ENCODE assay signal across 1 fruit fly cellular context in the genomic region with DNA sequence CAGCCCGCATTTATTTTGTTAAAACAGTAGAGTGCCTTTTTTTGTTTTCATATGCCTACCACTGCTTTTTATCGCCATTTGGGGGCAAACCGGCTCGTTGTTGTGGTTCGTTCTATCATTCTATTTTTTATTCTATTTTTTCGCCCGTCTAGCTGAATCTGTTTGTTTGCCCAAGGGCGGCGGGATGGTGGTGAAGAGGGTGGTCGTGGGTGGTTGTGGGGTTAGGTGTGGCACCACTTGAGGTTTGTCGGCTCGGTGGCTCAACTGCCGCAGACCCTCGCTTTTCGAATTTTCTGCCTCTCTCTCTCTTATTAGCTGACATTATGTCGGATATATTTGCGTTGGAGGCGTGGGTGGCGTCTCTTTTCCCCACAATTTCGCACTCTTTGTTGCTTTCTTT.
A peak's percentile ranks its signal among the peaks of the same experiment; 100 is the strongest.
TF ChIP-seq lines count a peak whose summit lies in the region.

No protein-coding gene starts in this region.

TF ChIP-seq in whole organism, embryonic, 481 proteins besides CTCF, POLR2A, EP300 and RAD21 (continued from another document):
- TF ChIP-seq Sry-β (GFP tag; optimal IDR thresholded peaks at IDR 0.05; lab: Kevin White, UChicago) = no peak
- TF ChIP-seq crol (GFP tag; IDR thresholded peaks at IDR 0.05; lab: Robert Waterston, UW) = peak; percentile 83
- 0 out of 2 replicates have a peak, but pooled peaks have one; percentile 20 for TF ChIP-seq Drgx (GFP tag; IDR thresholded peaks at IDR 0.05; lab: Robert Waterston, UW)
- peak; percentile 63 for TF ChIP-seq CG10543 (GFP tag; optimal IDR thresholded peaks at IDR 0.05; lab: Kevin White, UChicago)
- TF ChIP-seq B-H2 (GFP tag; optimal IDR thresholded peaks at IDR 0.05; lab: Kevin White, UChicago) = peak; percentile 2
- peak; percentile 79 for TF ChIP-seq gcm (GFP tag; optimal IDR thresholded peaks at IDR 0.05; lab: Kevin White, UChicago)
- peak; percentile 38; the same call in 1 of the 2 replicates for TF ChIP-seq Bgb (GFP tag; IDR thresholded peaks at IDR 0.05; lab: Robert Waterston, UW; ENCODE audit: partially characterized antibody)
- TF ChIP-seq rib (GFP tag; IDR thresholded peaks at IDR 0.05; lab: Robert Waterston, UW) = peak; percentile 73; the same call in 1 of the 2 replicates
- peak; percentile 49 for TF ChIP-seq klu (GFP tag; IDR thresholded peaks at IDR 0.05; lab: Robert Waterston, UW)
- TF ChIP-seq CG2116 (GFP tag; optimal IDR thresholded peaks at IDR 0.05; lab: Kevin White, UChicago) = no peak
- TF ChIP-seq gsb-n (tag; optimal IDR thresholded peaks at IDR 0.05; lab: Kevin White, UChicago) = no peak
- no peak for TF ChIP-seq wek (GFP tag; optimal IDR thresholded peaks at IDR 0.05; lab: Kevin White, UChicago)
